Worm (Caenorhabditis elegans) whole organism, early embryonic: ENCODE results near the gene D2024.1.

Experiments
- ceh-13 ChIP-seq: fragments of 200-800 bp; sonication (Bioruptor generic); optimal IDR thresholded peaks from 2 replicates; lab custom pipeline; 2018; ENCODE audit warnings: mild to moderate bottlenecking, missing genetic modification characterization, missing compliant biosample characterization
- flt-1 ChIP-seq: fragments of 200-800 bp; sonication (Bioruptor generic); IDR thresholded peaks from 2 replicates; pipeline ENCODE4 v1.3.6; 2022; ENCODE audit warnings: missing genetic modification characterization, missing compliant biosample characterization

ce11 chrIV:7228208-7228607 is 19.1 kb upstream of the D2024.1 start, which contains the start of gene D2024.5:
- TF ChIP-seq ceh-13 (GFP tag; lab: Kevin White, UChicago) (no peak), flt-1 (no peak)
